Worm (Caenorhabditis elegans) whole organism, L3 larva: ENCODE data around the gene F35E8.9.

ENCODE experiments used
- R02D3.7 ChIP-seq: fragments of 150-350 bp; optimal IDR thresholded peaks from 2 replicates; lab custom pipeline; 2014; ENCODE audit warnings: missing biosample characterization, missing genetic modification characterization
- ZK546.5 ChIP-seq: sonication (generic microtip); optimal IDR thresholded peaks from 2 replicates; lab custom pipeline; 2017; ENCODE audit warnings: missing biosample characterization, missing genetic modification characterization
- aly-2 ChIP-seq: fragments of 150-350 bp; optimal IDR thresholded peaks from 2 replicates; lab custom pipeline; 2014; ENCODE audit warnings: missing biosample characterization, missing genetic modification characterization
- ama-1 ChIP-seq: fragments of 150-350 bp; optimal IDR thresholded peaks from 2 replicates; lab custom pipeline; 2018
- ceh-16 ChIP-seq: sonication (generic microtip); optimal IDR thresholded peaks from 2 replicates; lab custom pipeline; 2017; ENCODE audit warnings: missing biosample characterization, missing genetic modification characterization
- ceh-9 ChIP-seq: sonication (generic microtip); optimal IDR thresholded peaks from 2 replicates; lab custom pipeline; 2018; ENCODE audit warnings: missing biosample characterization, missing genetic modification characterization
- daf-12 ChIP-seq: fragments of 150-350 bp; optimal IDR thresholded peaks from 2 replicates; lab custom pipeline; 2014; ENCODE audit warnings: missing biosample characterization, missing genetic modification reagents, missing genetic modification characterization
- egl-27 ChIP-seq: sonication (generic microtip); optimal IDR thresholded peaks from 4 replicates; lab custom pipeline; 2017; ENCODE audit warnings: missing biosample characterization, missing genetic modification reagents, missing genetic modification characterization
- egl-5 ChIP-seq: fragments of 150-350 bp; optimal IDR thresholded peaks from 2 replicates; lab custom pipeline; 2017; ENCODE audit warnings: missing biosample characterization, missing genetic modification reagents, missing genetic modification characterization, inconsistent platforms
- elt-3 ChIP-seq, 3 experiments: fragments of 150-350 bp in 1 of 3; sonication (generic microtip) in 2 of 3; optimal IDR thresholded peaks; 2 replicates in 2 of 3; 4 replicates in 1 of 3; lab custom pipeline; 2014 to 2017; ENCODE audit warnings: missing biosample characterization in 3 of 3, missing genetic modification characterization in 3 of 3
- eor-1 ChIP-seq, 2 experiments: fragments of 150-350 bp; optimal IDR thresholded peaks; 2 replicates each; lab custom pipeline; 2014 to 2018; ENCODE audit warnings: missing biosample characterization in 2 of 2, missing genetic modification characterization in 2 of 2
- fkh-2 ChIP-seq: fragments of 150-350 bp; optimal IDR thresholded peaks from 2 replicates; lab custom pipeline; 2014; ENCODE audit warnings: missing biosample characterization, missing genetic modification reagents, missing genetic modification characterization
- fos-1 ChIP-seq: fragments of 150-350 bp; optimal IDR thresholded peaks from 2 replicates; lab custom pipeline; 2014; ENCODE audit warnings: missing biosample characterization, missing genetic modification characterization
- hmg-11 ChIP-seq: sonication (generic microtip); optimal IDR thresholded peaks from 2 replicates; lab custom pipeline; 2016; ENCODE audit warnings: missing genetic modification characterization, missing compliant biosample characterization
- jun-1 ChIP-seq: fragments of 150-350 bp; optimal IDR thresholded peaks from 2 replicates; lab custom pipeline; 2014; ENCODE audit warnings: missing biosample characterization, missing genetic modification reagents, missing genetic modification characterization
- lin-39 ChIP-seq: fragments of 150-350 bp; optimal IDR thresholded peaks from 2 replicates; lab custom pipeline; 2018; ENCODE audit warnings: missing biosample characterization, missing genetic modification reagents, missing genetic modification characterization
- lsy-12 ChIP-seq: sonication (generic microtip); optimal IDR thresholded peaks from 2 replicates; lab custom pipeline; 2016; ENCODE audit warnings: mild to moderate bottlenecking, missing genetic modification characterization, missing compliant biosample characterization
- mdl-1 ChIP-seq: fragments of 150-350 bp; optimal IDR thresholded peaks from 2 replicates; lab custom pipeline; 2014; ENCODE audit warnings: missing biosample characterization, missing genetic modification characterization
- mml-1 ChIP-seq: fragments of 150-350 bp; sonication (generic microtip); optimal IDR thresholded peaks from 3 replicates; lab custom pipeline; 2014; ENCODE audit warnings: missing biosample characterization, missing genetic modification characterization
- nhr-11 ChIP-seq: fragments of 150-350 bp; optimal IDR thresholded peaks from 2 replicates; lab custom pipeline; 2014; ENCODE audit warnings: missing biosample characterization, missing genetic modification characterization
- nhr-12 ChIP-seq: fragments of 150-350 bp; optimal IDR thresholded peaks from 2 replicates; lab custom pipeline; 2014; ENCODE audit warnings: missing biosample characterization, missing genetic modification characterization
- nhr-23 ChIP-seq: fragments of 150-350 bp; optimal IDR thresholded peaks from 2 replicates; lab custom pipeline; 2014; ENCODE audit warnings: missing biosample characterization, missing genetic modification reagents, missing genetic modification characterization
- nhr-237 ChIP-seq: fragments of 150-350 bp; optimal IDR thresholded peaks from 2 replicates; lab custom pipeline; 2014; ENCODE audit warnings: missing biosample characterization, missing genetic modification characterization
- nhr-28 ChIP-seq: fragments of 150-350 bp; optimal IDR thresholded peaks from 2 replicates; lab custom pipeline; 2014; ENCODE audit warnings: missing biosample characterization, missing genetic modification characterization
- nhr-43 ChIP-seq: sonication (generic microtip); optimal IDR thresholded peaks from 2 replicates; lab custom pipeline; 2016; ENCODE audit warnings: mild to moderate bottlenecking, missing genetic modification characterization, missing compliant biosample characterization; ENCODE audit not compliant: poor library complexity, severe bottlenecking
- nhr-67 ChIP-seq: fragments of 150-350 bp; optimal IDR thresholded peaks from 2 replicates; lab custom pipeline; 2014; ENCODE audit warnings: missing biosample characterization, missing genetic modification characterization
- nhr-76 ChIP-seq: fragments of 150-350 bp; sonication (generic microtip); optimal IDR thresholded peaks from 5 replicates; lab custom pipeline; 2014; ENCODE audit warnings: missing biosample characterization, missing genetic modification characterization
- nhr-77 ChIP-seq: fragments of 150-350 bp; optimal IDR thresholded peaks from 2 replicates; lab custom pipeline; 2014; ENCODE audit warnings: missing biosample characterization, missing genetic modification characterization
- pha-4 ChIP-seq: fragments of 150-350 bp; optimal IDR thresholded peaks from 2 replicates; lab custom pipeline; 2014; ENCODE audit warnings: missing biosample characterization, missing genetic modification reagents, missing genetic modification characterization
- pqm-1 ChIP-seq: fragments of 150-350 bp; optimal IDR thresholded peaks from 2 replicates; lab custom pipeline; 2017; ENCODE audit warnings: missing biosample characterization, missing genetic modification characterization, inconsistent platforms
- sea-2 ChIP-seq: fragments of 150-350 bp; sonication (generic microtip); optimal IDR thresholded peaks from 4 replicates; lab custom pipeline; 2014; ENCODE audit warnings: missing biosample characterization, missing genetic modification reagents, missing genetic modification characterization
- skn-1 ChIP-seq: fragments of 150-350 bp; optimal IDR thresholded peaks from 2 replicates; lab custom pipeline; 2014; ENCODE audit warnings: missing biosample characterization, missing genetic modification characterization
- snpc-4 ChIP-seq: fragments of 150-350 bp; optimal IDR thresholded peaks from 2 replicates; lab custom pipeline; 2014; ENCODE audit warnings: missing biosample characterization, missing genetic modification characterization
- tbx-2 ChIP-seq: sonication (generic microtip); optimal IDR thresholded peaks from 2 replicates; lab custom pipeline; 2016; ENCODE audit warnings: mild to moderate bottlenecking, missing genetic modification characterization, missing compliant biosample characterization
- unc-39 ChIP-seq: sonication (generic microtip); optimal IDR thresholded peaks from 4 replicates; lab custom pipeline; 2017; ENCODE audit warnings: missing biosample characterization, missing genetic modification characterization
- unc-62 ChIP-seq: fragments of 150-350 bp; sonication (generic microtip); optimal IDR thresholded peaks from 4 replicates; lab custom pipeline; 2014; ENCODE audit warnings: missing biosample characterization, missing genetic modification reagents, missing genetic modification characterization
- ztf-11 ChIP-seq: fragments of 150-350 bp; optimal IDR thresholded peaks from 2 replicates; lab custom pipeline; 2014; ENCODE audit warnings: missing biosample characterization, missing genetic modification characterization
- ztf-4 ChIP-seq: fragments of 150-350 bp; optimal IDR thresholded peaks from 2 replicates; lab custom pipeline; 2014; ENCODE audit warnings: missing biosample characterization, missing genetic modification characterization

F35E8.9 gene

DNA sequence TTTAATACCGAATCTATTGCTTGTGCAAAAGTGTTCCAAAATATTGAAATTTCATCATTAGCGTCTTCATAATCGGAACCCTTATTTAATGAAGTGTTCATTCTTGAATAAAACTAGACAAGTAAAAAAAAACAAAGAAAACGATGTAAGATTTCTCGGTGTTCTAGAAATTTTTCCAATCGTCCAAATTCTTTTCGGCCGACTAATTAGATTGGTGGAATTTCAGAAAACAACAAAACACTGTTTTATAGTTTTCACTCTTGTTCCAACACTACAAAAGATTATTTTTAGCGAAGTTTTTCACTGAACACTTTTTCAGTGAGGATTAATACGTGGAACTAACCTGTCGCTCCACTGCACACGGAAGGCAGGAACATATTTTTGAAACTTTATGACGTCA is 35.4 kb upstream of the F35E8.9 start, which contains the start of gene srw-56:
Gene srw-56 (minus strand): TSS at position 101 of the 400 bp plus-strand sequence.
- TF ChIP-seq nhr-12 (tag; lab: Kevin White, UChicago) (no peak), aly-2 (tag; lab: Kevin White, UChicago) (no peak), R02D3.7 (tag; lab: Kevin White, UChicago) (no peak), ztf-4 (tag; lab: Kevin White, UChicago) (no peak), nhr-67 (tag; lab: Kevin White, UChicago) (no peak), fkh-2 (tag; lab: Kevin White, UChicago) (no peak), ceh-16 (tag; lab: Kevin White, UChicago) (no peak), nhr-76 (tag; lab: Kevin White, UChicago) (no peak), elt-3 (tag; optimal IDR thresholded peaks at IDR 0.05; lab: Kevin White, UChicago) (no peak), nhr-237 (tag; lab: Kevin White, UChicago) (no peak), daf-12 (no peak), nhr-77 (no peak), nhr-28 (tag; lab: Kevin White, UChicago) (no peak), sea-2 (GFP tag; lab: Kevin White, UChicago) (no peak), mml-1 (tag; lab: Kevin White, UChicago) (no peak), pqm-1 (tag; lab: Kevin White, UChicago) (no peak), eor-1 (tag; optimal IDR thresholded peaks at IDR 0.05; lab: Kevin White, UChicago) (no peak), ZK546.5 (tag; lab: Kevin White, UChicago) (no peak), snpc-4 (tag; lab: Kevin White, UChicago) (no peak), nhr-11 (tag; lab: Kevin White, UChicago) (no peak)

DNA sequence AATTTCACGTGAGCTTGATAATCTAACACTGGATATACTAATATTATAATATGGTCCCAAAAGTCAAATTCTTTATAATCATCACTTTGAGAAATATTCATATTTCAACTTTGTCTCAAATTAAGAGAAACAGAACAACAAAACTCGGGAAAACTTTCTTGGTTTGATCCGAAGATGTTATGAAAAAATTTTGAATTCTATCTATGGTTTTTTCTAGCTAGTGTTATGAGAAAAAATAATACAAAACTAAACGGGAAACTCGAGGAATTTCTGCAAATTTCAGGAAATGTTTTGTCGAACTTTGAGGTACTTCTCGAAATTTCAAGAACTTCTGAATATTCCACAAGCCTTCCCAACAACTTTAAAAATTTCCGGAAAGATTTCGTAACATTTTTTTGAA is 33.5 kb upstream of the F35E8.9 start, which contains the start of gene srw-59:
Gene srw-59 (minus strand): TSS at position 101 of the 400 bp plus-strand sequence.
- no peak for TF ChIP-seq snpc-4 (tag; lab: Kevin White, UChicago)
- TF ChIP-seq ceh-9 (tag; lab: Kevin White, UChicago) = no peak
- no peak for TF ChIP-seq mml-1 (tag; lab: Kevin White, UChicago)
- no peak for TF ChIP-seq ztf-4 (tag; lab: Kevin White, UChicago)
- no peak for TF ChIP-seq nhr-23 (tag; lab: Kevin White, UChicago)
- no peak for TF ChIP-seq hmg-11 (tag; lab: Kevin White, UChicago)
- no peak for TF ChIP-seq nhr-67 (tag; lab: Kevin White, UChicago)
- TF ChIP-seq tbx-2 = no peak

DNA sequence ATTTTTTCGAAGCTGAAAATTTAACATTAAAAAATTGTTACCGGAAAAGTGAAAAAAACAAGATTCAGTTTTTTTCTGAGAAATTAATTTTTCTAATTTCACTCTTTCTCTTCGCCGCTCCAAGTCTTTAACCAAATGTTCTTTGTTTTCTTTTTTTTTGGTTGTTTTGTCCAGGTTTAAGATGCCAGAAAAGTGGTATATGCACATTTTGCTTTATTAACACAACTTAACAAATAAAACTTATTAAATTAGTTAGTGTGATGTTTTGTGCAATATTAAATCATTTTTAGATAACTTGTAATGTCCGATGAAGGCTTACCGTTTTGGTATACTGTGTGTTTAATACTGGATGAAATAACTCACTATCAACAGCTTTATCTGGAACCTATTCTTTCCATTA is 25.8 kb upstream of the F35E8.9 start, which contains the start of gene srw-53:
Gene srw-53 (plus strand): TSS at position 301 of the 400 bp plus-strand sequence.
- no peak for TF ChIP-seq nhr-11 (tag; lab: Kevin White, UChicago)
- TF ChIP-seq aly-2 (tag; lab: Kevin White, UChicago) = no peak
- no peak for TF ChIP-seq ceh-16 (tag; lab: Kevin White, UChicago)
- no peak for TF ChIP-seq R02D3.7 (tag; lab: Kevin White, UChicago)
- TF ChIP-seq unc-39 (tag; lab: Kevin White, UChicago) = no peak
- no peak for TF ChIP-seq hmg-11 (tag; lab: Kevin White, UChicago)
- no peak for TF ChIP-seq nhr-28 (tag; lab: Kevin White, UChicago)
- TF ChIP-seq snpc-4 (tag; lab: Kevin White, UChicago) = no peak
- no peak for TF ChIP-seq lin-39 (tag; lab: Kevin White, UChicago)
- no peak for TF ChIP-seq ceh-9 (tag; lab: Kevin White, UChicago)
- no peak for TF ChIP-seq ama-1 (lab: Kevin White, UChicago)
- TF ChIP-seq skn-1 (tag; lab: Kevin White, UChicago) = no peak
- no peak for TF ChIP-seq fos-1 (tag; lab: Kevin White, UChicago)
- no peak for TF ChIP-seq unc-62 (GFP tag; lab: Kevin White, UChicago)
- TF ChIP-seq nhr-76 (tag; lab: Kevin White, UChicago) = no peak
- no peak for TF ChIP-seq jun-1 (tag; lab: Kevin White, UChicago)
- TF ChIP-seq daf-12 = no peak
- no peak for TF ChIP-seq ztf-4 (tag; lab: Kevin White, UChicago)
- TF ChIP-seq ztf-11 (tag; lab: Kevin White, UChicago) = no peak

DNA sequence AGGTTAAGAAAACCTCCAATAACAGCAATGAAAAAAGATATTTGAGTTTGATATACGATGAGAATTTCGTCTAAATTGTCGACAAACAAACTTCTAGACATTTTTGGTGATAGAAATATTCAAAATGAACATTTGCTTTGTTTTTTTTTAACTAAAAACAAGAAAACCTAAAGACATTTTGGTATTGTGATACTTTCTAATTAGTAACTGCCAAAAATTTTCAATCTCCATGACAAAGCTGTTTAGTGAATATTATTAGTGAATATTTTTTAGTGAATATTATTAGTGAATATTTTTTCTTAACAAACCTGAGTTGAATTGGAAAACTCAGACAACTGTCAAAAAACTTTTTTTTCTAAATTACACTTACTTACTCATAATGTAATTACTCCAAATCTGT is 22.9 kb upstream of the F35E8.9 start, which contains the start of gene srw-55:
Gene srw-55 (minus strand): TSS at position 101 of the 400 bp plus-strand sequence.
- TF ChIP-seq pha-4 (tag; lab: Kevin White, UChicago) (no peak), nhr-43 (tag; lab: Kevin White, UChicago) (no peak), nhr-11 (tag; lab: Kevin White, UChicago) (no peak), sea-2 (GFP tag; lab: Kevin White, UChicago) (no peak), nhr-28 (tag; lab: Kevin White, UChicago) (no peak), fkh-2 (tag; lab: Kevin White, UChicago) (no peak), mml-1 (tag; lab: Kevin White, UChicago) (no peak), egl-27 (tag; lab: Kevin White, UChicago) (no peak), nhr-77 (no peak), ztf-11 (tag; lab: Kevin White, UChicago) (no peak), egl-5 (no peak), ceh-9 (tag; lab: Kevin White, UChicago) (no peak), ztf-4 (tag; lab: Kevin White, UChicago) (no peak), mdl-1 (tag; lab: Kevin White, UChicago) (no peak), pqm-1 (tag; lab: Kevin White, UChicago) (no peak), nhr-23 (tag; lab: Kevin White, UChicago) (no peak), lsy-12 (tag; lab: Kevin White, UChicago) (no peak), tbx-2 (no peak), nhr-12 (tag; lab: Kevin White, UChicago) (no peak)
